Fruit fly (Drosophila melanogaster) whole organism, prepupa: ENCODE results near the gene CG4598.

ENCODE experiments used
- Blimp-1 ChIP-seq: fragments of 200-800 bp; sonication (Bioruptor generic); optimal IDR thresholded peaks from 3 replicates; lab custom pipeline; 2017; ENCODE audit warnings: missing biosample characterization, missing genetic modification characterization, mild to moderate bottlenecking, moderate library complexity, missing genetic modification reagents
- CG10631 ChIP-seq: fragments of 200-800 bp; sonication (Bioruptor generic); optimal IDR thresholded peaks from 2 replicates; lab custom pipeline; 2016; ENCODE audit warnings: missing biosample characterization, missing genetic modification characterization
- CG10669 ChIP-seq: fragments of 200-800 bp; sonication (Bioruptor generic); optimal IDR thresholded peaks from 3 replicates; lab custom pipeline; 2018; ENCODE audit warnings: missing biosample characterization, mild to moderate bottlenecking, missing genetic modification characterization, moderate library complexity
- CG11294 ChIP-seq: fragments of 200-800 bp; sonication (Bioruptor generic); IDR thresholded peaks from 2 replicates; pipeline ENCODE4 v1.3.6; 2022; ENCODE audit warnings: missing biosample characterization, missing genetic modification characterization
- CG11762 ChIP-seq: fragments of 200-800 bp; sonication (Bioruptor generic); optimal IDR thresholded peaks from 3 replicates; lab custom pipeline; 2016; ENCODE audit warnings: missing biosample characterization, missing genetic modification characterization; ENCODE audit not compliant: insufficient read depth
- CG11902 ChIP-seq: fragments of 200-800 bp; sonication (Bioruptor generic); optimal IDR thresholded peaks from 3 replicates; lab custom pipeline; 2016; ENCODE audit warnings: missing biosample characterization, missing genetic modification characterization
- CG15336 ChIP-seq: fragments of 200-800 bp; sonication (Bioruptor generic); IDR thresholded peaks from 2 replicates; pipeline ENCODE4 v1.3.6; 2022; ENCODE audit warnings: missing biosample characterization, missing genetic modification characterization
- CG1621 ChIP-seq: fragments of 200-800 bp; sonication (Bioruptor generic); optimal IDR thresholded peaks from 3 replicates; lab custom pipeline; 2018; ENCODE audit warnings: missing biosample characterization, mild to moderate bottlenecking, missing genetic modification characterization
- CG16779 ChIP-seq: fragments of 200-800 bp; sonication (Bioruptor generic); optimal IDR thresholded peaks from 3 replicates; lab custom pipeline; 2017; ENCODE audit warnings: missing biosample characterization, mild to moderate bottlenecking, missing genetic modification characterization
- CG3032 ChIP-seq: fragments of 200-800 bp; optimal IDR thresholded peaks from 2 replicates; lab custom pipeline; 2019; ENCODE audit warnings: missing biosample characterization, mild to moderate bottlenecking, missing genetic modification characterization, moderate library complexity
- CG31627 ChIP-seq: fragments of 200-800 bp; sonication (Bioruptor generic); optimal IDR thresholded peaks from 3 replicates; lab custom pipeline; 2016; ENCODE audit warnings: missing biosample characterization, missing genetic modification characterization
- CG32006 ChIP-seq: fragments of 200-800 bp; sonication (Bioruptor generic); optimal IDR thresholded peaks from 3 replicates; lab custom pipeline; 2017; ENCODE audit warnings: missing biosample characterization, mild to moderate bottlenecking, missing genetic modification characterization
- CG34406 ChIP-seq: fragments of 200-800 bp; sonication (Bioruptor generic); optimal IDR thresholded peaks from 3 replicates; lab custom pipeline; 2016; ENCODE audit warnings: missing biosample characterization, missing genetic modification characterization
- CG4318 ChIP-seq: fragments of 200-800 bp; sonication (Bioruptor generic); optimal IDR thresholded peaks from 3 replicates; lab custom pipeline; 2017; ENCODE audit warnings: missing biosample characterization, mild to moderate bottlenecking, missing genetic modification characterization
- CG6163 ChIP-seq: fragments of 200-800 bp; sonication (Bioruptor generic); IDR thresholded peaks from 3 replicates; pipeline ENCODE4 v1.3.6; 2022; ENCODE audit warnings: missing biosample characterization, missing genetic modification characterization
- CG6276 ChIP-seq: fragments of 200-800 bp; sonication (Bioruptor generic); optimal IDR thresholded peaks from 2 replicates; lab custom pipeline; 2017; ENCODE audit warnings: missing biosample characterization, mild to moderate bottlenecking, missing genetic modification characterization
- CG6792 ChIP-seq: fragments of 200-800 bp; sonication (Bioruptor generic); optimal IDR thresholded peaks from 3 replicates; lab custom pipeline; 2016; ENCODE audit warnings: missing biosample characterization, missing genetic modification characterization
- CG6854 ChIP-seq: fragments of 200-800 bp; sonication (Bioruptor generic); optimal IDR thresholded peaks from 2 replicates; lab custom pipeline; 2017; ENCODE audit warnings: missing biosample characterization, mild to moderate bottlenecking, missing genetic modification characterization
- CG7368 ChIP-seq: fragments of 200-800 bp; sonication (Bioruptor generic); optimal IDR thresholded peaks from 3 replicates; lab custom pipeline; 2016; ENCODE audit warnings: missing biosample characterization, missing genetic modification characterization
- CG8119 ChIP-seq: fragments of 200-800 bp; sonication (Bioruptor generic); IDR thresholded peaks from 3 replicates; pipeline ENCODE4 v1.3.6; 2022; ENCODE audit warnings: missing biosample characterization, missing genetic modification characterization
- CG8632 ChIP-seq: fragments of 200-800 bp; sonication (Bioruptor generic); optimal IDR thresholded peaks from 3 replicates; lab custom pipeline; 2016; ENCODE audit warnings: missing biosample characterization, missing genetic modification characterization
- Eip75B ChIP-seq: fragments of 200-800 bp; sonication (Bioruptor generic); optimal IDR thresholded peaks from 3 replicates; lab custom pipeline; 2016; ENCODE audit warnings: missing biosample characterization, missing genetic modification characterization
- Eip78C ChIP-seq: fragments of 200-800 bp; sonication (Bioruptor generic); peaks from one replicate; lab custom pipeline; 2016; ENCODE audit warnings: missing biosample characterization, missing genetic modification characterization
- Eip93F ChIP-seq: fragments of 200-800 bp; sonication (Bioruptor generic); optimal IDR thresholded peaks from 2 replicates; lab custom pipeline; 2016; ENCODE audit warnings: missing biosample characterization, mild to moderate bottlenecking, missing genetic modification characterization
- Ets21C ChIP-seq: fragments of 200-800 bp; sonication (Bioruptor generic); optimal IDR thresholded peaks from 3 replicates; lab custom pipeline; 2016; ENCODE audit warnings: missing biosample characterization, missing genetic modification characterization
- Ets96B ChIP-seq: fragments of 200-800 bp; optimal IDR thresholded peaks from 2 replicates; lab custom pipeline; 2019; ENCODE audit warnings: missing biosample characterization, mild to moderate bottlenecking, missing genetic modification characterization, moderate library complexity
- Gug ChIP-seq: fragments of 200-800 bp; sonication (Bioruptor generic); IDR thresholded peaks from 2 replicates; pipeline ENCODE4 v1.3.6; 2022; ENCODE audit warnings: missing biosample characterization, missing genetic modification characterization
- Hr4 ChIP-seq: fragments of 200-800 bp; sonication (Bioruptor generic); optimal IDR thresholded peaks from 3 replicates; lab custom pipeline; 2016; ENCODE audit warnings: missing biosample characterization, missing genetic modification characterization
- Lpt ChIP-seq: fragments of 200-800 bp; sonication (Bioruptor generic); optimal IDR thresholded peaks from 3 replicates; lab custom pipeline; 2016; ENCODE audit warnings: missing biosample characterization, missing genetic modification characterization
- OdsH ChIP-seq: fragments of 200-800 bp; sonication (Bioruptor generic); optimal IDR thresholded peaks from 3 replicates; lab custom pipeline; 2016; ENCODE audit warnings: missing biosample characterization, missing genetic modification characterization
- Sox102F ChIP-seq: fragments of 200-800 bp; sonication (Bioruptor generic); optimal IDR thresholded peaks from 2 replicates; lab custom pipeline; 2016; ENCODE audit warnings: missing biosample characterization, mild to moderate bottlenecking, missing genetic modification characterization
- Sox14 ChIP-seq: fragments of 200-800 bp; sonication (Bioruptor generic); optimal IDR thresholded peaks from 3 replicates; lab custom pipeline; 2016; ENCODE audit warnings: missing biosample characterization, missing genetic modification characterization
- Sox15 ChIP-seq: fragments of 200-800 bp; sonication (Bioruptor generic); optimal IDR thresholded peaks from 3 replicates; lab custom pipeline; 2016; ENCODE audit warnings: missing biosample characterization, missing genetic modification characterization
- achi ChIP-seq: fragments of 200-800 bp; sonication (Bioruptor generic); optimal IDR thresholded peaks from 3 replicates; lab custom pipeline; 2016; ENCODE audit warnings: missing biosample characterization, missing genetic modification characterization
- acj6 ChIP-seq: fragments of 200-800 bp; sonication (Bioruptor generic); optimal IDR thresholded peaks from 3 replicates; lab custom pipeline; 2016; ENCODE audit warnings: missing biosample characterization, missing genetic modification characterization
- cyc ChIP-seq: fragments of 200-800 bp; sonication (Bioruptor generic); optimal IDR thresholded peaks from 3 replicates; lab custom pipeline; 2016; ENCODE audit warnings: missing biosample characterization, missing genetic modification characterization
- dsx ChIP-seq: fragments of 200-800 bp; optimal IDR thresholded peaks from 3 replicates; lab custom pipeline; 2019; ENCODE audit warnings: missing biosample characterization, mild to moderate bottlenecking, missing genetic modification characterization, moderate library complexity; ENCODE audit not compliant: poor library complexity, severe bottlenecking
- eg ChIP-seq: fragments of 200-800 bp; sonication (Bioruptor generic); IDR thresholded peaks from 3 replicates; pipeline ENCODE4 v1.3.6; 2022; ENCODE audit warnings: missing biosample characterization, missing genetic modification characterization
- esn ChIP-seq: fragments of 200-800 bp; sonication (Bioruptor generic); optimal IDR thresholded peaks from 2 replicates; lab custom pipeline; 2016; ENCODE audit warnings: missing biosample characterization, mild to moderate bottlenecking, missing genetic modification characterization, moderate library complexity
- fd59A ChIP-seq: fragments of 200-800 bp; sonication (Bioruptor generic); optimal IDR thresholded peaks from 2 replicates; lab custom pipeline; 2017; ENCODE audit warnings: missing biosample characterization, mild to moderate bottlenecking, missing genetic modification characterization, missing genetic modification reagents
- fd85E ChIP-seq: fragments of 200-800 bp; sonication (Bioruptor generic); optimal IDR thresholded peaks from 3 replicates; lab custom pipeline; 2016; ENCODE audit warnings: missing biosample characterization, missing genetic modification characterization
- fkh ChIP-seq: fragments of 200-800 bp; sonication (Bioruptor generic); optimal IDR thresholded peaks from 3 replicates; lab custom pipeline; 2017; ENCODE audit warnings: missing biosample characterization, mild to moderate bottlenecking, missing genetic modification characterization, moderate library complexity
- lz ChIP-seq: fragments of 200-800 bp; sonication (Bioruptor generic); optimal IDR thresholded peaks from 3 replicates; lab custom pipeline; 2016; ENCODE audit warnings: missing biosample characterization, missing genetic modification characterization
- net ChIP-seq: fragments of 200-800 bp; sonication (Bioruptor generic); optimal IDR thresholded peaks from 3 replicates; lab custom pipeline; 2016; ENCODE audit warnings: missing biosample characterization, missing genetic modification characterization
- pdm3 ChIP-seq: fragments of 200-800 bp; sonication (Bioruptor generic); optimal IDR thresholded peaks from 3 replicates; lab custom pipeline; 2016; ENCODE audit warnings: missing biosample characterization, missing genetic modification characterization
- salr ChIP-seq, 2 experiments: fragments of 200-800 bp; sonication (Bioruptor generic); optimal IDR thresholded peaks; 3 replicates each; lab custom pipeline; 2016 to 2018; ENCODE audit warnings: missing biosample characterization in 2 of 2, missing genetic modification characterization in 2 of 2, mild to moderate bottlenecking in 1 of 2
- spab ChIP-seq: fragments of 200-800 bp; sonication (Bioruptor generic); optimal IDR thresholded peaks from 2 replicates; lab custom pipeline; 2017; ENCODE audit warnings: missing biosample characterization, mild to moderate bottlenecking, missing genetic modification characterization, missing genetic modification reagents
- ss ChIP-seq, 2 experiments: fragments of 200-800 bp; sonication (Bioruptor generic); optimal IDR thresholded peaks; 2 replicates in 1 of 2; 3 replicates in 1 of 2; lab custom pipeline; 2017 to 2018; ENCODE audit warnings: mild to moderate bottlenecking in 2 of 2, missing biosample characterization in 2 of 2, missing genetic modification characterization in 2 of 2, moderate library complexity in 1 of 2
- svp ChIP-seq: fragments of 200-800 bp; sonication (Bioruptor generic); peaks from one replicate; lab custom pipeline; 2016; ENCODE audit warnings: missing biosample characterization, missing genetic modification characterization
- topi ChIP-seq: fragments of 200-800 bp; sonication (Bioruptor generic); optimal IDR thresholded peaks from 3 replicates; lab custom pipeline; 2016; ENCODE audit warnings: missing biosample characterization, missing genetic modification characterization
- vri ChIP-seq: fragments of 200-800 bp; sonication (Bioruptor generic); optimal IDR thresholded peaks from 3 replicates; lab custom pipeline; 2016; ENCODE audit warnings: missing biosample characterization, mild to moderate bottlenecking, missing genetic modification characterization

The CG4598 gene

dm6 chr2L:9956993-9957652 lies 38.7 kb downstream of the CG4598 start, which contains the start of the genes CG4658 and CG5846:
Gene CG4658, plus strand, starts transcription at chr2L:9957132.
Gene CG5846, minus strand, starts transcription at chr2L:9957237.
- TF ChIP-seq CG4318, result no peak
- TF ChIP-seq Sox14, result peak; percentile 93
- peak; percentile 67 for TF ChIP-seq fd85E (GFP tag; lab: Kevin White, UChicago)
- peak; percentile 92 for TF ChIP-seq CG6163 (GFP tag; lab: Robert Waterston, UW)
- TF ChIP-seq CG7368, result peak; percentile 90
- TF ChIP-seq Sox15 (GFP tag; lab: Kevin White, UChicago), result peak; percentile 86
- TF ChIP-seq lz (GFP tag; lab: Kevin White, UChicago), result peak; percentile 93
- peak; percentile 97 for TF ChIP-seq esn (GFP tag; lab: Kevin White, UChicago)
- peak; percentile 86 for TF ChIP-seq Ets21C (GFP tag; lab: Kevin White, UChicago)
- peak; percentile 95 for TF ChIP-seq pdm3
- peak; percentile 96 for TF ChIP-seq CG8632 (GFP tag; lab: Kevin White, UChicago)
- TF ChIP-seq topi (GFP tag; lab: Kevin White, UChicago), result peak; percentile 92
- TF ChIP-seq CG31627 (GFP tag; lab: Kevin White, UChicago), result peak; percentile 93
- TF ChIP-seq Eip93F, result no peak
- TF ChIP-seq Eip75B (GFP tag; lab: Kevin White, UChicago), result peak; percentile 92
- peak; percentile 93 for TF ChIP-seq CG10631 (GFP tag; lab: Kevin White, UChicago)
- peak; percentile 74 for TF ChIP-seq fd59A
- TF ChIP-seq CG1621, result peak; percentile 82
- peak; percentile 92 for TF ChIP-seq CG3032
- TF ChIP-seq Hr4 (GFP tag; lab: Kevin White, UChicago), result peak; percentile 91
- TF ChIP-seq net (GFP tag; lab: Kevin White, UChicago), result peak; percentile 91
- TF ChIP-seq CG15336 (GFP tag; lab: Robert Waterston, UW), result peak; percentile 95
- peak; percentile 93 for TF ChIP-seq achi
- TF ChIP-seq CG6276 (GFP tag; lab: Kevin White, UChicago), result no peak
- TF ChIP-seq CG32006, result peak; percentile 90
- TF ChIP-seq Gug, result peak; percentile 93
- TF ChIP-seq fkh (GFP tag; lab: Kevin White, UChicago), result peak; percentile 91
- TF ChIP-seq Eip78C (GFP tag; lab: Kevin White, UChicago), result peak; percentile 98
- TF ChIP-seq OdsH (GFP tag; lab: Kevin White, UChicago), result peak; percentile 96
- TF ChIP-seq CG6854 (GFP tag; lab: Kevin White, UChicago), result peak; percentile 40
- TF ChIP-seq spab (GFP tag; lab: Kevin White, UChicago), result no peak
- peak; percentile 84 for TF ChIP-seq CG11902 (GFP tag; lab: Kevin White, UChicago)
- TF ChIP-seq CG11294 (GFP tag; lab: Robert Waterston, UW), result peak; percentile 90
- TF ChIP-seq CG8119 (GFP tag; lab: Robert Waterston, UW), result peak; percentile 95
- TF ChIP-seq CG6792 (GFP tag; lab: Kevin White, UChicago), result peak; percentile 93
- peak; percentile 93 for TF ChIP-seq acj6
- TF ChIP-seq CG34406, result peak; percentile 95
- TF ChIP-seq ss (GFP tag; optimal IDR thresholded peaks at IDR 0.05; lab: Kevin White, UChicago), result peak in 1 of 2 experiments; percentile 78
- peak; percentile 94 for TF ChIP-seq dsx (GFP tag; lab: Kevin White, UChicago)
- TF ChIP-seq Ets96B (tag; lab: Kevin White, UChicago), result peak; percentile 95
- TF ChIP-seq Sox102F (GFP tag; lab: Kevin White, UChicago), result peak; percentile 90
- TF ChIP-seq svp (GFP tag; lab: Kevin White, UChicago), result peak; percentile 95
- TF ChIP-seq CG16779, result no peak
- TF ChIP-seq CG11762, result peak; percentile 90
- TF ChIP-seq CG10669, result peak; percentile 90
- TF ChIP-seq cyc (GFP tag; lab: Kevin White, UChicago), result peak; percentile 92
- peak; percentile 88 for TF ChIP-seq vri (GFP tag; lab: Kevin White, UChicago)
- peak; percentile 60 for TF ChIP-seq Blimp-1
- TF ChIP-seq eg (GFP tag; lab: Robert Waterston, UW), result peak; percentile 96
- TF ChIP-seq Lpt, result peak; percentile 92
- TF ChIP-seq salr (GFP tag; optimal IDR thresholded peaks at IDR 0.05; lab: Kevin White, UChicago), result peak in 1 of 2 experiments; percentile 43
